Fruit fly (Drosophila melanogaster) whole organism, embryonic: ENCODE data around the gene AP-1sigma.

ENCODE experiments used
- Ada2b ChIP-seq: fragments of 200-800 bp; sonication (Bioruptor generic); IDR thresholded peaks from 2 replicates; pipeline ENCODE4 v1.3.6; 2022; ENCODE audit warnings: missing biosample characterization, missing genetic modification characterization
- Atf3 ChIP-seq: fragments of 200-800 bp; sonication (Bioruptor generic); optimal IDR thresholded peaks from 3 replicates; lab custom pipeline; 2016; ENCODE audit warnings: missing biosample characterization, missing genetic modification characterization
- Bdp1 ChIP-seq: fragments of 200-800 bp; sonication (Bioruptor generic); optimal IDR thresholded peaks from 3 replicates; lab custom pipeline; 2016; ENCODE audit warnings: missing biosample characterization, missing genetic modification characterization
- CG10462 ChIP-seq: fragments of 200-800 bp; sonication (Bioruptor generic); optimal IDR thresholded peaks from 2 replicates; lab custom pipeline; 2016; ENCODE audit warnings: missing biosample characterization, missing genetic modification characterization
- CG10565 ChIP-seq: fragments of 200-800 bp; sonication (Bioruptor generic); optimal IDR thresholded peaks from 3 replicates; lab custom pipeline; 2016; ENCODE audit warnings: missing biosample characterization, mild to moderate bottlenecking, missing genetic modification characterization
- CG11085 ChIP-seq: fragments of 200-800 bp; sonication (Bioruptor generic); IDR thresholded peaks from 2 replicates; pipeline ENCODE4 v1.3.6; 2022; ENCODE audit warnings: missing biosample characterization, missing genetic modification characterization
- CG11093 ChIP-seq: fragments of 200-800 bp; sonication (Bioruptor generic); IDR thresholded peaks from 3 replicates; pipeline ENCODE4 v1.3.6; 2022; ENCODE audit warnings: missing biosample characterization, missing genetic modification characterization
- CG11247 ChIP-seq: fragments of 200-800 bp; sonication (Bioruptor generic); IDR thresholded peaks from 2 replicates; pipeline ENCODE4 v1.3.6; 2022; ENCODE audit warnings: missing biosample characterization, missing genetic modification characterization
- CG11398 ChIP-seq: fragments of 200-800 bp; sonication (Bioruptor generic); optimal IDR thresholded peaks from 2 replicates; lab custom pipeline; 2016; ENCODE audit warnings: missing biosample characterization, missing genetic modification characterization
- CG12236 ChIP-seq: fragments of 200-800 bp; sonication (Bioruptor generic); optimal IDR thresholded peaks from 2 replicates; lab custom pipeline; 2016; ENCODE audit warnings: missing biosample characterization, missing genetic modification characterization
- CG12299 ChIP-seq: fragments of 200-800 bp; sonication (Bioruptor generic); optimal IDR thresholded peaks from 2 replicates; lab custom pipeline; 2018; ENCODE audit warnings: missing biosample characterization, mild to moderate bottlenecking, missing genetic modification characterization
- CG12942 ChIP-seq: fragments of 200-800 bp; sonication (Bioruptor generic); optimal IDR thresholded peaks from 3 replicates; lab custom pipeline; 2016; ENCODE audit warnings: missing biosample characterization, missing genetic modification characterization
- CG14710 ChIP-seq: fragments of 200-800 bp; sonication (Bioruptor generic); optimal IDR thresholded peaks from 3 replicates; lab custom pipeline; 2019; ENCODE audit warnings: missing biosample characterization, mild to moderate bottlenecking, missing genetic modification characterization, moderate library complexity
- CG1603 ChIP-seq: fragments of 200-800 bp; sonication (Bioruptor generic); optimal IDR thresholded peaks from 2 replicates; lab custom pipeline; 2019; ENCODE audit warnings: missing biosample characterization, mild to moderate bottlenecking, missing genetic modification characterization, moderate library complexity
- CG17385 ChIP-seq: fragments of 200-800 bp; sonication (Bioruptor generic); optimal IDR thresholded peaks from 3 replicates; lab custom pipeline; 2018; ENCODE audit warnings: missing biosample characterization, mild to moderate bottlenecking, missing genetic modification characterization
- CG18599 ChIP-seq: fragments of 200-800 bp; sonication (Bioruptor generic); optimal IDR thresholded peaks from 3 replicates; lab custom pipeline; 2017; ENCODE audit warnings: missing biosample characterization, missing genetic modification characterization, mild to moderate bottlenecking, moderate library complexity, missing genetic modification reagents
- CG3163 ChIP-seq: fragments of 200-800 bp; sonication (Bioruptor generic); optimal IDR thresholded peaks from 3 replicates; lab custom pipeline; 2016; ENCODE audit warnings: missing biosample characterization, missing genetic modification characterization
- CG5180 ChIP-seq: fragments of 200-800 bp; sonication (Bioruptor generic); optimal IDR thresholded peaks from 3 replicates; lab custom pipeline; 2017; ENCODE audit warnings: missing biosample characterization, missing genetic modification characterization, mild to moderate bottlenecking, moderate library complexity, missing genetic modification reagents
- CG5953 ChIP-seq: fragments of 200-800 bp; sonication (Bioruptor generic); IDR thresholded peaks from 2 replicates; pipeline ENCODE4 v1.3.6; 2022; ENCODE audit warnings: missing biosample characterization, missing genetic modification characterization
- CG6654 ChIP-seq: fragments of 200-800 bp; sonication (Bioruptor generic); optimal IDR thresholded peaks from 2 replicates; lab custom pipeline; 2017; ENCODE audit warnings: missing biosample characterization, mild to moderate bottlenecking, missing genetic modification characterization
- CG9932 ChIP-seq: fragments of 200-800 bp; sonication (Bioruptor generic); IDR thresholded peaks from 2 replicates; pipeline ENCODE4 v1.3.6; 2022; ENCODE audit warnings: missing biosample characterization, missing genetic modification characterization
- CHES-1-like ChIP-seq: fragments of 200-800 bp; sonication (Bioruptor generic); optimal IDR thresholded peaks from 2 replicates; lab custom pipeline; 2016; ENCODE audit warnings: missing biosample characterization, missing genetic modification characterization
- CTCF ChIP-seq: fragments of 200-800 bp; sonication (Bioruptor generic); optimal IDR thresholded peaks from 2 replicates; lab custom pipeline; 2017; ENCODE audit warnings: missing biosample characterization, mild to moderate bottlenecking, missing genetic modification characterization, moderate library complexity
- CrebB ChIP-seq: fragments of 200-800 bp; sonication (Bioruptor generic); optimal IDR thresholded peaks from 3 replicates; lab custom pipeline; 2018; ENCODE audit warnings: missing biosample characterization, mild to moderate bottlenecking, missing genetic modification characterization
- D19B ChIP-seq: fragments of 200-800 bp; sonication (Bioruptor generic); optimal IDR thresholded peaks from 2 replicates; lab custom pipeline; 2017; ENCODE audit warnings: missing biosample characterization, mild to moderate bottlenecking, missing genetic modification characterization
- Eip74EF ChIP-seq, 2 experiments: fragments of 200-800 bp in 1 of 2; fragments of >200 bp in 1 of 2; sonication (Bioruptor generic) in 1 of 2; optimal IDR thresholded peaks; 2 replicates each; lab custom pipeline; 2017 to 2019; ENCODE audit warnings: missing biosample characterization in 2 of 2, missing genetic modification characterization in 2 of 2, mild to moderate bottlenecking in 1 of 2, moderate library complexity in 1 of 2
- Hr39 ChIP-seq: fragments of >200 bp; optimal IDR thresholded peaks from 2 replicates; lab custom pipeline; 2017
- Hsf ChIP-seq: fragments of 200-800 bp; sonication (Bioruptor generic); optimal IDR thresholded peaks from 3 replicates; lab custom pipeline; 2016; ENCODE audit warnings: missing biosample characterization, missing genetic modification characterization
- MBD-R2 ChIP-seq: fragments of 200-800 bp; sonication (Bioruptor generic); IDR thresholded peaks from 2 replicates; pipeline ENCODE4 v1.3.6; 2022; ENCODE audit warnings: missing biosample characterization, missing genetic modification characterization
- NC2α ChIP-seq: fragments of 200-800 bp; sonication (Bioruptor generic); optimal IDR thresholded peaks from 2 replicates; lab custom pipeline; 2016; ENCODE audit warnings: missing biosample characterization, missing genetic modification characterization
- NK7.1 ChIP-seq: fragments of 200-800 bp; sonication (Bioruptor generic); optimal IDR thresholded peaks from 3 replicates; lab custom pipeline; 2016; ENCODE audit warnings: missing biosample characterization, missing genetic modification characterization
- Nf-YA ChIP-seq: fragments of 200-800 bp; sonication (Bioruptor generic); IDR thresholded peaks from 2 replicates; pipeline ENCODE4 v1.3.6; 2022; ENCODE audit warnings: missing biosample characterization, missing genetic modification characterization
- Ravus ChIP-seq: fragments of 200-800 bp; sonication (Bioruptor generic); IDR thresholded peaks from 2 replicates; pipeline ENCODE4 v1.3.6; 2022; ENCODE audit warnings: missing biosample characterization, missing genetic modification characterization
- Side ChIP-seq: fragments of 200-800 bp; sonication (Bioruptor generic); optimal IDR thresholded peaks from 2 replicates; lab custom pipeline; 2016; ENCODE audit warnings: missing biosample characterization, missing genetic modification characterization
- Taf1 ChIP-seq: fragments of 200-800 bp; sonication (Bioruptor generic); IDR thresholded peaks from 2 replicates; pipeline ENCODE4 v1.3.6; 2022; ENCODE audit warnings: missing biosample characterization, missing genetic modification characterization
- Xbp1 ChIP-seq: fragments of 200-800 bp; sonication (Bioruptor generic); optimal IDR thresholded peaks from 3 replicates; lab custom pipeline; 2016; ENCODE audit warnings: missing biosample characterization, mild to moderate bottlenecking, missing genetic modification characterization
- ato ChIP-seq: fragments of 200-800 bp; sonication (Bioruptor generic); IDR thresholded peaks from 2 replicates; pipeline ENCODE4 v1.3.6; 2022; ENCODE audit warnings: missing biosample characterization, missing genetic modification characterization; ENCODE audit not compliant: partially characterized antibody
- cg ChIP-seq: fragments of 200-800 bp; sonication (Bioruptor generic); optimal IDR thresholded peaks from 3 replicates; lab custom pipeline; 2019; ENCODE audit warnings: missing biosample characterization, mild to moderate bottlenecking, missing genetic modification characterization, moderate library complexity
- chif ChIP-seq, 2 experiments: fragments of 200-800 bp; sonication (Bioruptor generic); optimal IDR thresholded peaks; 3 replicates each; lab custom pipeline; 2016; ENCODE audit warnings: missing biosample characterization in 2 of 2, missing genetic modification characterization in 2 of 2
- crol ChIP-seq: fragments of 200-800 bp; sonication (Bioruptor generic); IDR thresholded peaks from 2 replicates; pipeline ENCODE4 v1.3.6; 2022; ENCODE audit warnings: missing biosample characterization, missing genetic modification characterization
- emc ChIP-seq: fragments of 200-800 bp; sonication (Bioruptor generic); optimal IDR thresholded peaks from 2 replicates; lab custom pipeline; 2016; ENCODE audit warnings: missing biosample characterization, missing genetic modification characterization
- esg ChIP-seq: fragments of 200-800 bp; sonication (Bioruptor generic); conservative IDR thresholded peaks from 2 replicates; pipeline ENCODE4 v1.3.6; 2022; ENCODE audit warnings: missing biosample characterization, missing genetic modification characterization
- ftz-f1 ChIP-seq: fragments of 200-800 bp; sonication (Bioruptor generic); optimal IDR thresholded peaks from 2 replicates; lab custom pipeline; 2016; ENCODE audit warnings: missing biosample characterization, missing genetic modification characterization
- grn ChIP-seq: fragments of 200-800 bp; sonication (Bioruptor generic); optimal IDR thresholded peaks from 3 replicates; lab custom pipeline; 2017; ENCODE audit warnings: missing biosample characterization, missing genetic modification characterization
- scrt ChIP-seq: fragments of 200-800 bp; sonication (Bioruptor generic); optimal IDR thresholded peaks from 2 replicates; lab custom pipeline; 2018; ENCODE audit warnings: missing biosample characterization, mild to moderate bottlenecking, missing genetic modification characterization, moderate library complexity
- sisA ChIP-seq: fragments of 200-800 bp; sonication (Bioruptor generic); IDR thresholded peaks from 2 replicates; pipeline ENCODE4 v1.3.6; 2022; ENCODE audit warnings: missing biosample characterization, missing genetic modification characterization
- slbo ChIP-seq: fragments of 200-800 bp; sonication (Bioruptor generic); IDR thresholded peaks from 2 replicates; pipeline ENCODE4 v1.3.6; 2022; ENCODE audit warnings: missing biosample characterization, missing genetic modification characterization
- tgo ChIP-seq: fragments of 200-800 bp; sonication (Bioruptor generic); IDR thresholded peaks from 3 replicates; pipeline ENCODE4 v1.3.6; 2022; ENCODE audit warnings: missing biosample characterization, missing genetic modification characterization
- vvl ChIP-seq: fragments of 200-800 bp; sonication (Bioruptor generic); IDR thresholded peaks from 2 replicates; pipeline ENCODE4 v1.3.6; 2022; ENCODE audit warnings: missing biosample characterization, missing genetic modification characterization
- zfh1 ChIP-seq: fragments of 200-800 bp; sonication (Bioruptor generic); IDR thresholded peaks from 3 replicates; pipeline ENCODE4 v1.3.6; 2022; ENCODE audit warnings: missing biosample characterization, missing genetic modification characterization

The AP-1sigma gene

dm6 chr3R:23939921-23940839 lies 18.3 kb upstream of the AP-1sigma start (continued):
- TF ChIP-seq CHES-1-like (GFP tag; lab: Kevin White, UChicago) = peak; percentile 51
- peak; percentile 92 for TF ChIP-seq grn (GFP tag; lab: Kevin White, UChicago)
- TF ChIP-seq Xbp1 = no peak
- TF ChIP-seq CG18599 = peak; percentile 83
- peak; percentile 89 for TF ChIP-seq CG12299 (tag; lab: Kevin White, UChicago)
- peak; percentile 86 for TF ChIP-seq CG14710 (tag; lab: Kevin White, UChicago)
- no peak for TF ChIP-seq crol (GFP tag; lab: Robert Waterston, UW)
- TF ChIP-seq Hsf = peak; percentile 67
- peak; percentile 39 for TF ChIP-seq Atf3 (GFP tag; lab: Kevin White, UChicago)
- TF ChIP-seq D19B (GFP tag; lab: Kevin White, UChicago) = peak; percentile 48
- no peak; the same call in 1 of the 2 replicates for TF ChIP-seq Taf1 (GFP tag; lab: Robert Waterston, UW)
- peak in 1 of 2 experiments; percentile 71 for TF ChIP-seq Eip74EF (GFP tag; optimal IDR thresholded peaks at IDR 0.05; lab: Kevin White, UChicago)
- TF ChIP-seq tgo = peak; percentile 49; the same call in 2 of the 3 replicates
- TF ChIP-seq MBD-R2 (GFP tag; lab: Robert Waterston, UW) = peak; percentile 40; the same call in 1 of the 2 replicates
- peak; percentile 65; the same call in 1 of the 2 replicates for TF ChIP-seq CG5953
- peak; percentile 60; the same call in 1 of the 3 replicates for TF ChIP-seq CG11093 (GFP tag; lab: Robert Waterston, UW)
- TF ChIP-seq emc (GFP tag; lab: Kevin White, UChicago) = no peak
- TF ChIP-seq Side (GFP tag; lab: Kevin White, UChicago) = peak; percentile 72
- peak; percentile 63; the same call in 1 of the 2 replicates for TF ChIP-seq Nf-YA (GFP tag; lab: Robert Waterston, UW)
- TF ChIP-seq CG10462 (GFP tag; lab: Kevin White, UChicago) = peak; percentile 69
- peak; percentile 30 for TF ChIP-seq CTCF (GFP tag; lab: Kevin White, UChicago)
- TF ChIP-seq CG10565 (GFP tag; lab: Kevin White, UChicago) = peak; percentile 30
- peak; percentile 77 for TF ChIP-seq CG12942 (GFP tag; lab: Kevin White, UChicago)
- TF ChIP-seq vvl = peak; percentile 72
- TF ChIP-seq esg = no peak
- TF ChIP-seq CG3163 (GFP tag; lab: Kevin White, UChicago) = peak; percentile 34
- TF ChIP-seq cg = peak; percentile 36
- TF ChIP-seq CG9932 = peak; percentile 28; the same call in 1 of the 2 replicates
- TF ChIP-seq CG11398 (GFP tag; lab: Kevin White, UChicago) = peak; percentile 68
- TF ChIP-seq CG6654 (GFP tag; lab: Kevin White, UChicago) = peak; percentile 25
- peak; percentile 60 for TF ChIP-seq NC2α (GFP tag; lab: Kevin White, UChicago)
- TF ChIP-seq sisA (GFP tag; lab: Robert Waterston, UW) = no peak
- peak; percentile 48; the same call in 1 of the 2 replicates for TF ChIP-seq CG11085 (GFP tag; lab: Robert Waterston, UW)
- TF ChIP-seq CG5180 = peak; percentile 86
- TF ChIP-seq slbo = peak; percentile 56
- TF ChIP-seq ato (GFP tag; lab: Robert Waterston, UW) = no peak
- TF ChIP-seq CG17385 (GFP tag; lab: Kevin White, UChicago) = peak; percentile 79
- peak; percentile 49 to 80 for TF ChIP-seq chif (GFP tag; optimal IDR thresholded peaks at IDR 0.05; lab: Kevin White, UChicago)
- peak; percentile 83 for TF ChIP-seq CG12236 (GFP tag; lab: Kevin White, UChicago)
- TF ChIP-seq NK7.1 = peak; percentile 56
- peak; percentile 86 for TF ChIP-seq CG1603
- TF ChIP-seq zfh1 (GFP tag; lab: Robert Waterston, UW) = peak; percentile 87
- peak; percentile 70 for TF ChIP-seq ftz-f1 (GFP tag; lab: Kevin White, UChicago)
- peak; percentile 78 for TF ChIP-seq CG11247 (GFP tag; lab: Robert Waterston, UW)
- peak; percentile 61 for TF ChIP-seq scrt
- TF ChIP-seq CrebB (tag; lab: Kevin White, UChicago) = peak; percentile 93
- no peak for TF ChIP-seq Hr39 (lab: Kevin White, UChicago)
- TF ChIP-seq Bdp1 = peak; percentile 72
- no peak; the same call in 1 of the 2 replicates for TF ChIP-seq Ravus
- TF ChIP-seq Ada2b (GFP tag; lab: Robert Waterston, UW) = no peak
